Worm (Caenorhabditis elegans): ENCODE data around the gene pyp-1.

ce11 chrIV:10026129-10026528, 27.4 kb upstream of the pyp-1 start:
- no peak for TF ChIP-seq ztf-11 (tag; optimal IDR thresholded peaks at IDR 0.05)
- TF ChIP-seq zag-1 (tag; optimal IDR thresholded peaks at IDR 0.05) = no peak
